Worm (Caenorhabditis elegans): ENCODE measurements around the gene srx-134.

DNA sequence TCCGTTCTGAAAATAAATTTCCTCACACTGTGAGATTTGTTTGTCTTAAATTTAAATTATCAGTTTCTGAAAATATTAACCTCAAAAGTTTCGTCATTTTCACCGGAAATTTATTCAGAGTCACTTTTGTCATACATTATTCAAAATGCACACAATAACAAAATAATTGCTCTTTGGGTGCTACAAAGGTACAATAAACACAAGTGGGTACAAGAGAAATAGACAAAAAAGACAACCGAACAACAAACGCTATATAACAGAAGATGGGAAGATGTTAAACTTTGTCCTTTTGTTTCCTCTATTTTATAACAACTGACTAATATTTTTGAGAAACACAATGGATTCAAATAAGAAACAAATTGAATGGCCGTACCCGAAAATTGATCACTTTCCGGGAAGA is 13.3 kb upstream of the srx-134 start:
- no peak for TF ChIP-seq elt-1 (tag; optimal IDR thresholded peaks at IDR 0.05; ENCODE audit: borderline replicate concordance, insufficient read depth)
- no peak for TF ChIP-seq ceh-43 (GFP tag; optimal IDR thresholded peaks at IDR 0.05)
- TF ChIP-seq nhr-28 (tag; optimal IDR thresholded peaks at IDR 0.05): no peak
- TF ChIP-seq sptf-1 (tag; optimal IDR thresholded peaks at IDR 0.05): no peak
- TF ChIP-seq mep-1 (tag; optimal IDR thresholded peaks at IDR 0.05): no peak
- TF ChIP-seq nhr-237 (tag; optimal IDR thresholded peaks at IDR 0.05): no peak
- no peak for TF ChIP-seq flh-1 (GFP tag; optimal IDR thresholded peaks at IDR 0.05)
- no peak for TF ChIP-seq mls-2 (tag; optimal IDR thresholded peaks at IDR 0.05)
- TF ChIP-seq lin-13 (tag; optimal IDR thresholded peaks at IDR 0.05): no peak
- no peak for TF ChIP-seq ceh-39 (tag; optimal IDR thresholded peaks at IDR 0.05)
- TF ChIP-seq unc-62 (GFP tag; optimal IDR thresholded peaks at IDR 0.05): no peak
- TF ChIP-seq ztf-11 (tag; optimal IDR thresholded peaks at IDR 0.05): no peak
- TF ChIP-seq elt-3 (tag; optimal IDR thresholded peaks at IDR 0.05): no peak
- no peak for TF ChIP-seq snpc-4 (tag; optimal IDR thresholded peaks at IDR 0.05)

Data from whole organism, mixed stage, embryonic.